Fruit fly (Drosophila melanogaster): ENCODE results near the gene E2f1.

The E2f1 gene

DNA sequence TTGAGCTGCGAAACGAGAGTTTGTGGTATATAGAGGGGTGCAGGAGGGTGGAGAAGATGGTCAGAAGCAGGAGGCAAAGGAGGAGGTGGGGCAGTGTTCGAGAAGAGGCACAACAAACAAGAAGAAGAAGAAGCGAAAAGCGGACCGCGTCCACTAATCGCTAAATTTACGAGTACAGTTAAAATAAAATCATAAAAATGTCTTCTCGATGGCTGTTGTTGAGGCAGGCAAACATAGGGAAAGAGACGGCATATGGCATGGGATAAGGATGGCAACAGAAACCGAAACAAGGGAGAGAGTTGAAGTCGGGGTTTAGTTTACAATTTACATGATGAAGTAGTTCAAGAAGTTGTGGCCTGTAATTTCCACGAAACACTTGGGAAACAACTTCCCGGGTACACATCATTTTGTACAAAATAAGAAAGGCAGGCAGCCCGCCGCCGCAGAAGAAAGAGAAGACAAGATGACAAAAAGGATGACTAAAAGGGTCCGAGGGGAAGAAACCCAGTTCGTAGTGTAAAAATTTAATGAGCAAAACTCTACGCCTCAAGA is 49.0 kb downstream of the E2f1 start:
- peak; percentile 17 for TF ChIP-seq fkh (GFP tag; optimal IDR thresholded peaks at IDR 0.05)
- peak; percentile 79 for TF ChIP-seq dsx (GFP tag; optimal IDR thresholded peaks at IDR 0.05; ENCODE audit: poor library complexity, severe bottlenecking)
- no peak for TF ChIP-seq Sox15 (GFP tag; optimal IDR thresholded peaks at IDR 0.05)
- peak in 1 of 2 experiments; percentile 12 for TF ChIP-seq ss (GFP tag; optimal IDR thresholded peaks at IDR 0.05)

DNA sequence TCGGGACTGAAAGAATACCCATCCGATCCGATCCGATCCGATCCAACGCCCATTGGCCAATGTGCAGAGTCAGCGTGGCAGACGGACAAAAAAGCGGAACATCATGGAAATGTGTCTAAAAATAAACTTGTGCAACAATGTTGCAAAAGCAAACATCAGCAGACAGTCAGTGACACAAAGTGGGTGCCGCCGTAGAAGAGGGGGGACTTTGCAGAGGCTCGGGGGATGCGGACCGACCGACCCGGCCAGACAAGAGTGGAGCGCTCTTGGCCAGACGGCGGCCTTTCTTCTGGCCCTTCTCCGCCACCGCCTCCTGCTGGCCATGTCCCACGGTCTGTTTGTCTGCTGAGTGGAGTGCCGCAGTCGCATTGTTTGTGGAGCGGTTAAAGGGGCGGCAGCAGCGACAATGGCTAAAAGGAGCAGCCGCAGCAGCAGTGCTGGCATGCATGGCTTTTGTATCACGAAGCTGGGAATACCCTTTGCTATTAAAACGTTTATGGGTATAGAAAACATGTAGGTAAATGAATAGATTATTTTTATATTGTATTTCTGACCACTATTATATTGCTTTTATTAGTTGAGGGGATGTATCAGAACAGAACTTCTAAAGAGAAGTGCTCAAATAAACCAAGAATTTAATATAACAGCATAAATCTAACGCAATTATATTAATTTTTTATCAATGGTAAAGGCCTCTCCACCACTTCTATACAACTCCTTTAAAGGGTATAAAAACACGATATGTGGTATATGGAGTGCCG is 52.2 kb downstream of the E2f1 start:
- peak; percentile 48 for TF ChIP-seq CG7368 (GFP tag; optimal IDR thresholded peaks at IDR 0.05)
- TF ChIP-seq Smox (GFP tag; optimal IDR thresholded peaks at IDR 0.05), result peak; percentile 85
- TF ChIP-seq Hr39 (GFP tag; optimal IDR thresholded peaks at IDR 0.05), result peak; percentile 76
- TF ChIP-seq fd85E (GFP tag; optimal IDR thresholded peaks at IDR 0.05), result peak; percentile 18
- TF ChIP-seq Met (GFP tag; optimal IDR thresholded peaks at IDR 0.05), result peak; percentile 84
- peak; percentile 63 for TF ChIP-seq net (GFP tag; optimal IDR thresholded peaks at IDR 0.05)
- TF ChIP-seq fd59A (GFP tag; optimal IDR thresholded peaks at IDR 0.05), result peak; percentile 60
- TF ChIP-seq CG34406 (GFP tag; optimal IDR thresholded peaks at IDR 0.05), result peak; percentile 76
- TF ChIP-seq Ets96B (tag; optimal IDR thresholded peaks at IDR 0.05), result no peak
- peak; percentile 83 for TF ChIP-seq acj6 (GFP tag; optimal IDR thresholded peaks at IDR 0.05)
- TF ChIP-seq Lpt (GFP tag; optimal IDR thresholded peaks at IDR 0.05), result peak; percentile 29
- no peak for TF ChIP-seq Gug (GFP tag; IDR thresholded peaks at IDR 0.05)
- TF ChIP-seq eg (GFP tag; IDR thresholded peaks at IDR 0.05), result no peak
- peak; percentile 56 for TF ChIP-seq CG4318 (GFP tag; optimal IDR thresholded peaks at IDR 0.05)
- peak; percentile 42 for TF ChIP-seq vri (GFP tag; optimal IDR thresholded peaks at IDR 0.05)
- no peak for TF ChIP-seq CG11294 (GFP tag; IDR thresholded peaks at IDR 0.05)
- TF ChIP-seq Eip93F (GFP tag; optimal IDR thresholded peaks at IDR 0.05), result peak; percentile 51
- peak; percentile 76 for TF ChIP-seq Sox102F (GFP tag; optimal IDR thresholded peaks at IDR 0.05)
- no peak for TF ChIP-seq Hr38 (GFP tag; optimal IDR thresholded peaks at IDR 0.05)
- TF ChIP-seq salr (GFP tag; optimal IDR thresholded peaks at IDR 0.05), result peak in 1 of 2 experiments; percentile 73
- TF ChIP-seq dac (GFP tag; optimal IDR thresholded peaks at IDR 0.05), result no peak
- TF ChIP-seq CG8119 (GFP tag; IDR thresholded peaks at IDR 0.05), result no peak
- TF ChIP-seq CG6163 (GFP tag; IDR thresholded peaks at IDR 0.05), result no peak
- TF ChIP-seq dsx (GFP tag; optimal IDR thresholded peaks at IDR 0.05; ENCODE audit: poor library complexity, severe bottlenecking), result peak; percentile 100
- peak; percentile 38 for TF ChIP-seq Blimp-1 (GFP tag; optimal IDR thresholded peaks at IDR 0.05)
- peak; percentile 86 for TF ChIP-seq topi (GFP tag; optimal IDR thresholded peaks at IDR 0.05)
- peak; percentile 82 for TF ChIP-seq CG10631 (GFP tag; optimal IDR thresholded peaks at IDR 0.05)
- peak; percentile 75 for TF ChIP-seq CG3032 (tag; optimal IDR thresholded peaks at IDR 0.05)
- peak; percentile 69 for TF ChIP-seq spab (GFP tag; optimal IDR thresholded peaks at IDR 0.05)
- no peak for TF ChIP-seq fkh (GFP tag; optimal IDR thresholded peaks at IDR 0.05)
- TF ChIP-seq Sox14 (GFP tag; optimal IDR thresholded peaks at IDR 0.05), result peak; percentile 84
- peak; percentile 51 for TF ChIP-seq CG9139 (GFP tag; optimal IDR thresholded peaks at IDR 0.05)
- TF ChIP-seq OdsH (GFP tag; optimal IDR thresholded peaks at IDR 0.05), result peak; percentile 80
- TF ChIP-seq ss (GFP tag; optimal IDR thresholded peaks at IDR 0.05), result peak; percentile 71 to 75
- peak; percentile 80 for TF ChIP-seq lz (GFP tag; optimal IDR thresholded peaks at IDR 0.05)
- peak; percentile 31 for TF ChIP-seq CG6854 (GFP tag; optimal IDR thresholded peaks at IDR 0.05)
- peak; percentile 87 for TF ChIP-seq esn (GFP tag; optimal IDR thresholded peaks at IDR 0.05)
- TF ChIP-seq CG10669 (GFP tag; optimal IDR thresholded peaks at IDR 0.05), result peak; percentile 71
- TF ChIP-seq CG6792 (GFP tag; optimal IDR thresholded peaks at IDR 0.05), result peak; percentile 81
- peak; percentile 79 for TF ChIP-seq Eip75B (GFP tag; optimal IDR thresholded peaks at IDR 0.05)
- peak; percentile 74 for TF ChIP-seq pdm3 (GFP tag; optimal IDR thresholded peaks at IDR 0.05)
- peak; percentile 76 for TF ChIP-seq CG11902 (GFP tag; optimal IDR thresholded peaks at IDR 0.05)
- peak; percentile 80 for TF ChIP-seq achi (GFP tag; optimal IDR thresholded peaks at IDR 0.05)
- peak; percentile 67 for TF ChIP-seq Hr4 (GFP tag; optimal IDR thresholded peaks at IDR 0.05)
- TF ChIP-seq CG6808 (GFP tag; optimal IDR thresholded peaks at IDR 0.05), result peak; percentile 59
- peak; percentile 97 for TF ChIP-seq Eip78C (GFP tag)
- peak; percentile 53 for TF ChIP-seq Sox15 (GFP tag; optimal IDR thresholded peaks at IDR 0.05)

Data from whole organism, prepupa.